Fruit fly (Drosophila melanogaster): ENCODE results near the gene CG10064.

Gene CG10064

DNA sequence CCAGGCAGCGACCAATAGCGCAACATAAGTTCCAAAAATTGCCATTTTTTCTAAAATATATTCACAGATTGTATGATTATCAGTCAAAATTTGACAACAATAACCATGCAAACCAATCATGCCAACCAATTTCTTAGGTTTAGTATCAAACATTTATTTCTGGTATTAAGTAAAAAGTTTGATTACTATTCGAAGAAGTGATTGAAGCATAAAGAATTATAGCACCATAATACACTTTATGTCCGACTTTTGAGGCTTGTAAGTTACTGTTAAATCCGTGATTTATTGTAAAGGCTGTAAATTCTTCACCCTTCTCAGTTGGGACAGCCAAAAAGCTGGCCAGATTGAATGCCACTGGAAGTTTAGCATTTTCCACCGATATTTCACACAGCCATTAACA, 35.8 kb downstream of the CG10064 start, which contains the start of gene CG45413:
TSS of gene CG45413 (minus strand) at position 101 of the 400 bp plus-strand sequence.
- TF ChIP-seq insv (optimal IDR thresholded peaks at IDR 0.05), result no peak
- TF ChIP-seq h (optimal IDR thresholded peaks at IDR 0.05), result no peak
- TF ChIP-seq Myc (optimal IDR thresholded peaks at IDR 0.05), result no peak
- no peak for TF ChIP-seq Sin3A (optimal IDR thresholded peaks at IDR 0.05)
- no peak for TF ChIP-seq psq (optimal IDR thresholded peaks at IDR 0.05)
- no peak for TF ChIP-seq ttk (optimal IDR thresholded peaks at IDR 0.05)

DNA sequence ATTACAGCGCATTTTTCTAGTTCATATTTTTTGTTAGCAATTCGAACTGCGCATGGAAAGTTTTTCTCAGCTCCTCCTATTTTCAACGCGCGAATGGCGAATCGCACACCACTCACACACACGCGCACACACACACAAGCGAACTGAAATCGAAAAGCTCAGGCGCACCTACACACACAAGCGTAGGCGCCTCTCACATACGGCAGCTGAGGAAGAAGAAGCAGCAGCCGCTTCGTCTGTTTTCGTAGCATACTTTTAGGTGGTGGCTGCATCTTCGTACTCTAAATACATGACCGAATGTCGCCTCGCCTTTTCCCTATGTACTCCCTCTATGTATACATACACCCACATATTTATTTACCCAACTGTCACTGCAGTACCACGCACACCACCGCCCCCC, 41.9 kb downstream of the CG10064 start:
- TF ChIP-seq Myc (optimal IDR thresholded peaks at IDR 0.05) (no peak), ttk (optimal IDR thresholded peaks at IDR 0.05) (no peak), h (optimal IDR thresholded peaks at IDR 0.05) (no peak), psq (optimal IDR thresholded peaks at IDR 0.05) (no peak), Sin3A (optimal IDR thresholded peaks at IDR 0.05) (no peak), insv (optimal IDR thresholded peaks at IDR 0.05) (no peak)

DNA sequence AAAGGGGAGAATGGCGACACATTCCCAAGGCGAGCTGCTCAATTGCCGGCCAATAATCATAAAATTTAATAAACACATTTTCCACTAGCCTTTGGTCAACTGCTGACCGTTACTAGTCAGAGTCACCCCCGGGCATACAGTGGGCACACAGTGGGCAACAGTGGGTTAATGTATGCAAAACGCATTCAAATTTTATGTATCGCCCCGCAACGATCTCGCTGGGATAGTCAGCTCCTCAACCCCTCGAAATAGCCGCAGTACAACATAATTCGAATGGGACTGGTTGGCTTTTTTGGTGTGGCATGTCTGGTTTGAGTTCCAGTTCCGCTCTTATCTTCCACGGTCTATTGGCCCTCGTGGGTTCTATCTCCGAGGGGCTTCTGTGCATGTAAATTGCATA, 48.5 kb downstream of the CG10064 start:
- TF ChIP-seq ttk (optimal IDR thresholded peaks at IDR 0.05) (no peak), Sin3A (optimal IDR thresholded peaks at IDR 0.05) (no peak), psq (optimal IDR thresholded peaks at IDR 0.05) (no peak), h (optimal IDR thresholded peaks at IDR 0.05) (no peak), insv (optimal IDR thresholded peaks at IDR 0.05) (no peak), Myc (optimal IDR thresholded peaks at IDR 0.05) (no peak)
